Worm (Caenorhabditis elegans) whole organism, late embryonic: Measurements from ENCODE around the gene dmsr-1.

Source experiments
- ama-1 ChIP-seq: fragments of 150-350 bp; optimal IDR thresholded peaks from 2 replicates; lab custom pipeline; 2014
- che-1 ChIP-seq: sonication (generic microtip); optimal IDR thresholded peaks from 2 replicates; lab custom pipeline; 2016; ENCODE audit warnings: mild to moderate bottlenecking, missing genetic modification characterization, missing compliant biosample characterization
- dve-1 ChIP-seq: sonication (generic microtip); optimal IDR thresholded peaks from 2 replicates; lab custom pipeline; 2017; ENCODE audit warnings: antibody characterized with exemption, mild to moderate bottlenecking, missing genetic modification characterization, missing compliant biosample characterization
- nfya-1 ChIP-seq: sonication (generic microtip); optimal IDR thresholded peaks from 2 replicates; lab custom pipeline; 2017; ENCODE audit warnings: missing genetic modification characterization, mild to moderate bottlenecking, missing compliant biosample characterization, antibody characterized with exemption, moderate library complexity
- unc-86 ChIP-seq: sonication (generic microtip); optimal IDR thresholded peaks from 2 replicates; lab custom pipeline; 2016; ENCODE audit warnings: missing genetic modification characterization, missing compliant biosample characterization

DNA sequence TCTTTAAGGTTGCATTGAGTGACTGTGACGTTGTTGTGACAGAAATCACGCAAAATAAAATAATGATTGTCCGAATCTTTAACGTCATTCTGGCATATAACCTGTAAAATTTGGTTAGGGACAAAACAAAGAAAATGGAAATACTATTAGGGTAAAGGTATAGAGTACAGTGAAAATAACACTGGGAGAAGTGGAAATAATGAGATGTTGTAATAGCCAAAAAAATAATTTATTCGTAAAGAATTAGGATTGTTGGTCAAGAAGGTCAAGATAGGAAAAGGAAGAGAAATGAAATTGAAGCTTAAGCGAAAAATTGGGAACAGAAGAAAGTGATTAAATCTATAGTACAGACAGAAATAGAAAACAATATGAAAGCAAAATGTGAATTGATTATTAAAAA is 23.5 kb upstream of the dmsr-1 start, which contains the start of gene deg-3:
- TF ChIP-seq unc-86 (tag; lab: Kevin White, UChicago) = no peak
- no peak for TF ChIP-seq dve-1 (tag; lab: Kevin White, UChicago)
- no peak for TF ChIP-seq che-1 (tag; lab: Kevin White, UChicago)
- TF ChIP-seq ama-1 (lab: Kevin White, UChicago) = no peak
- TF ChIP-seq nfya-1 (tag; lab: Kevin White, UChicago) = no peak
